Worm (Caenorhabditis elegans) whole organism, young adult: ENCODE results near the gene cutl-26.

Experiments used
- F33H1.4 ChIP-seq: fragments of 200-800 bp; sonication (Bioruptor generic); IDR thresholded peaks from 2 replicates; pipeline ENCODE4 v1.3.6; 2022; ENCODE audit warnings: missing genetic modification reagents, missing genetic modification characterization, missing compliant biosample characterization
- egl-44 ChIP-seq: fragments of 200-800 bp; sonication (Bioruptor generic); IDR thresholded peaks from 2 replicates; pipeline ENCODE4 v1.3.6; 2022; ENCODE audit warnings: missing genetic modification reagents, missing genetic modification characterization, missing compliant biosample characterization
- egrh-3 ChIP-seq: fragments of 200-800 bp; sonication (Bioruptor generic); IDR thresholded peaks from 2 replicates; pipeline ENCODE4 v1.3.6; 2022; ENCODE audit warnings: missing genetic modification reagents, missing genetic modification characterization, missing compliant biosample characterization
- ekl-4 ChIP-seq: fragments of 200-800 bp; sonication (Bioruptor generic); IDR thresholded peaks from 2 replicates; pipeline ENCODE4 v1.3.6; 2022; ENCODE audit warnings: missing genetic modification reagents, missing genetic modification characterization, missing compliant biosample characterization
- him-1 ChIP-seq: sonication (generic microtip); optimal IDR thresholded peaks from 2 replicates; lab custom pipeline; 2016; ENCODE audit warnings: missing genotype, missing genetic modification reagents, missing genetic modification characterization, missing compliant biosample characterization
- hlh-12 ChIP-seq: sonication (generic microtip); optimal IDR thresholded peaks from 2 replicates; lab custom pipeline; 2016; ENCODE audit warnings: missing genetic modification characterization, missing compliant biosample characterization
- hrde-1 ChIP-seq: sonication (generic microtip); optimal IDR thresholded peaks from 2 replicates; lab custom pipeline; 2016; ENCODE audit warnings: missing genetic modification characterization, mild to moderate bottlenecking, missing compliant biosample characterization, moderate library complexity, missing genotype, missing genetic modification reagents, borderline replicate concordance
- lir-1 ChIP-seq: fragments of 200-800 bp; sonication (Bioruptor generic); conservative IDR thresholded peaks from 2 replicates; pipeline ENCODE4 v1.3.6; 2022; ENCODE audit warnings: missing genetic modification reagents, missing genetic modification characterization, missing compliant biosample characterization
- lsy-27 ChIP-seq: sonication (generic microtip); optimal IDR thresholded peaks from 2 replicates; lab custom pipeline; 2017; ENCODE audit warnings: missing genetic modification characterization, mild to moderate bottlenecking, missing compliant biosample characterization, antibody characterized with exemption, missing genotype, borderline replicate concordance; ENCODE audit not compliant: insufficient read depth
- nhr-90 ChIP-seq: sonication (generic microtip); optimal IDR thresholded peaks from 2 replicates; lab custom pipeline; 2016; ENCODE audit warnings: missing genotype, mild to moderate bottlenecking, missing genetic modification characterization, missing compliant biosample characterization
- pha-4 ChIP-seq: fragments of 150-350 bp; sonication (generic microtip); optimal IDR thresholded peaks from 2 replicates; lab custom pipeline; 2014; ENCODE audit warnings: missing biosample characterization, missing genetic modification reagents, missing genetic modification characterization
- sdz-38 ChIP-seq: sonication (generic microtip); optimal IDR thresholded peaks from 2 replicates; lab custom pipeline; 2016; ENCODE audit warnings: missing genotype, missing genetic modification characterization, missing compliant biosample characterization
- ztf-25 ChIP-seq: fragments of 200-800 bp; sonication (Bioruptor generic); IDR thresholded peaks from 2 replicates; pipeline ENCODE4 v1.3.6; 2022; ENCODE audit warnings: missing genetic modification reagents, missing genetic modification characterization, missing compliant biosample characterization

DNA sequence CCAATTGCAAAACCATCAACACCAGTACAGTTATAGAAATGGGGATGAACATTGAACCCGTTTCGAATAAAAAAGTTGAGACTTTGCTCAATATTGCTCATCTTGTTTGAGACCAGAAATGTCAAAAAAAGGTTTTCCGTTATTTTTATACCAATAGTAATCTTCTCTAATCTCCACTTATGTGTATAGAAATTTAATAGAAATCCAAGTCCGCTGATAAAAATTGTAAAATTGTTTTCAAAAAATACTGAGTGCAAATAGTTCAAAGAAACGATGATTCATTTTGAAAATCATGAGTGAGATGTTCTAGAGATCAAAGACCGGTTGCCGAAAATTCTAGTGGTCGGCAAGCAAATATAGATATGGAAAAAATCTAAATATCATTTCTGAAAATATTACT is 11.8 kb upstream of the cutl-26 start, which contains the start of gene Y55F3C.10:
- no peak for TF ChIP-seq lir-1 (GFP tag; lab: Robert Waterston, UW)
- TF ChIP-seq hlh-12 = no peak
- no peak for TF ChIP-seq ztf-25 (GFP tag; lab: Robert Waterston, UW)
- no peak for TF ChIP-seq him-1 (tag; lab: Kevin White, UChicago)
- no peak for TF ChIP-seq egrh-3 (GFP tag; lab: Robert Waterston, UW)
- TF ChIP-seq lsy-27 = no peak
- no peak for TF ChIP-seq sdz-38 (tag; lab: Kevin White, UChicago)
- no peak for TF ChIP-seq F33H1.4 (GFP tag; lab: Robert Waterston, UW)
- TF ChIP-seq ekl-4 (GFP tag; lab: Robert Waterston, UW) = no peak
- no peak for TF ChIP-seq nhr-90 (tag; lab: Kevin White, UChicago)
- no peak for TF ChIP-seq hrde-1 (tag; lab: Kevin White, UChicago)
- TF ChIP-seq pha-4 (tag; lab: Kevin White, UChicago) = no peak
- TF ChIP-seq egl-44 = no peak
